Fruit fly (Drosophila melanogaster) whole organism, embryonic: ENCODE results near the gene Takl2.

Experiments used
- Atf6 ChIP-seq: fragments of 200-800 bp; sonication (Bioruptor generic); IDR thresholded peaks from 2 replicates; pipeline ENCODE4 v1.3.6; 2022; ENCODE audit warnings: missing biosample characterization, missing genetic modification characterization
- CG10147 ChIP-seq: fragments of 200-800 bp; sonication (Bioruptor generic); optimal IDR thresholded peaks from 2 replicates; lab custom pipeline; 2019; ENCODE audit warnings: missing biosample characterization, mild to moderate bottlenecking, missing genetic modification characterization, moderate library complexity
- CG10366 ChIP-seq: fragments of 200-800 bp; sonication (Bioruptor generic); IDR thresholded peaks from 2 replicates; pipeline ENCODE4 v1.3.6; 2022; ENCODE audit warnings: missing biosample characterization, missing genetic modification characterization
- CG10654 ChIP-seq: fragments of 200-800 bp; sonication (Bioruptor generic); optimal IDR thresholded peaks from 2 replicates; lab custom pipeline; 2016; ENCODE audit warnings: missing biosample characterization, missing genetic modification characterization
- CG13296 ChIP-seq: fragments of 200-800 bp; sonication (Bioruptor generic); optimal IDR thresholded peaks from 3 replicates; lab custom pipeline; 2018; ENCODE audit warnings: missing biosample characterization, mild to moderate bottlenecking, missing genetic modification characterization
- CG13894 ChIP-seq: fragments of 200-800 bp; sonication (Bioruptor generic); optimal IDR thresholded peaks from 3 replicates; lab custom pipeline; 2018; ENCODE audit warnings: missing biosample characterization, mild to moderate bottlenecking, missing genetic modification characterization, moderate library complexity
- CG14050 ChIP-seq: fragments of 200-800 bp; sonication (Bioruptor generic); IDR thresholded peaks from 3 replicates; pipeline ENCODE4 v1.3.6; 2022; ENCODE audit warnings: missing biosample characterization, missing genetic modification characterization
- CG15514 ChIP-seq: fragments of 200-800 bp; sonication (Bioruptor generic); optimal IDR thresholded peaks from 3 replicates; lab custom pipeline; 2017; ENCODE audit warnings: missing biosample characterization, missing genetic modification characterization, mild to moderate bottlenecking, moderate library complexity, missing genetic modification reagents
- CG17568 ChIP-seq: fragments of 200-800 bp; sonication (Bioruptor generic); optimal IDR thresholded peaks from 2 replicates; lab custom pipeline; 2018; ENCODE audit warnings: missing biosample characterization, mild to moderate bottlenecking, missing genetic modification characterization, moderate library complexity
- CG18599 ChIP-seq: fragments of 200-800 bp; sonication (Bioruptor generic); optimal IDR thresholded peaks from 3 replicates; lab custom pipeline; 2017; ENCODE audit warnings: missing biosample characterization, missing genetic modification characterization, mild to moderate bottlenecking, moderate library complexity, missing genetic modification reagents
- CG31441 ChIP-seq: fragments of 200-800 bp; sonication (Bioruptor generic); IDR thresholded peaks from 2 replicates; pipeline ENCODE4 v1.3.6; 2022; ENCODE audit warnings: missing biosample characterization, missing genetic modification characterization
- CG3281 ChIP-seq: fragments of 200-800 bp; sonication (Bioruptor generic); optimal IDR thresholded peaks from 3 replicates; lab custom pipeline; 2017; ENCODE audit warnings: missing biosample characterization, mild to moderate bottlenecking, missing genetic modification characterization
- CG42726 ChIP-seq: fragments of 200-800 bp; sonication (Bioruptor generic); IDR thresholded peaks from 2 replicates; pipeline ENCODE4 v1.3.6; 2022; ENCODE audit warnings: missing biosample characterization, missing genetic modification characterization; ENCODE audit not compliant: partially characterized antibody
- CG4424 ChIP-seq: fragments of 200-800 bp; sonication (Bioruptor generic); optimal IDR thresholded peaks from 3 replicates; lab custom pipeline; 2016; ENCODE audit warnings: missing biosample characterization, missing genetic modification characterization
- CG4617 ChIP-seq: fragments of 200-800 bp; sonication (Bioruptor generic); optimal IDR thresholded peaks from 3 replicates; lab custom pipeline; 2016; ENCODE audit warnings: missing biosample characterization, missing genetic modification characterization, borderline replicate concordance
- CG4820 ChIP-seq: fragments of 200-800 bp; sonication (Bioruptor generic); optimal IDR thresholded peaks from 3 replicates; lab custom pipeline; 2016; ENCODE audit warnings: missing biosample characterization, missing genetic modification characterization
- CG7271 ChIP-seq: fragments of 200-800 bp; sonication (Bioruptor generic); optimal IDR thresholded peaks from 2 replicates; lab custom pipeline; 2018; ENCODE audit warnings: missing biosample characterization, mild to moderate bottlenecking, missing genetic modification characterization, moderate library complexity
- CG7839 ChIP-seq: fragments of 200-800 bp; sonication (Bioruptor generic); optimal IDR thresholded peaks from 3 replicates; lab custom pipeline; 2018; ENCODE audit warnings: missing biosample characterization, mild to moderate bottlenecking, missing genetic modification characterization, moderate library complexity
- CG7928 ChIP-seq: fragments of 200-800 bp; sonication (Bioruptor generic); optimal IDR thresholded peaks from 2 replicates; lab custom pipeline; 2017; ENCODE audit warnings: missing biosample characterization, mild to moderate bottlenecking, missing genetic modification characterization
- CG9437 ChIP-seq: fragments of 200-800 bp; sonication (Bioruptor generic); optimal IDR thresholded peaks from 2 replicates; lab custom pipeline; 2018; ENCODE audit warnings: missing biosample characterization, mild to moderate bottlenecking, missing genetic modification characterization
- CTCF ChIP-seq: fragments of 200-800 bp; sonication (Bioruptor generic); optimal IDR thresholded peaks from 2 replicates; lab custom pipeline; 2017; ENCODE audit warnings: missing biosample characterization, mild to moderate bottlenecking, missing genetic modification characterization, moderate library complexity
- Dek ChIP-seq: fragments of 200-800 bp; sonication (Bioruptor generic); optimal IDR thresholded peaks from 3 replicates; lab custom pipeline; 2019; ENCODE audit warnings: missing biosample characterization, mild to moderate bottlenecking, missing genetic modification characterization, moderate library complexity
- Doc2 ChIP-seq: fragments of 200-800 bp; sonication (Bioruptor generic); IDR thresholded peaks from 2 replicates; pipeline ENCODE4 v1.3.6; 2022; ENCODE audit warnings: missing biosample characterization, missing genetic modification characterization
- Dp ChIP-seq: fragments of 200-800 bp; sonication (Bioruptor generic); optimal IDR thresholded peaks from 2 replicates; lab custom pipeline; 2018; ENCODE audit warnings: missing biosample characterization, mild to moderate bottlenecking, missing genetic modification characterization, moderate library complexity
- Elba2 ChIP-seq: fragments of 200-800 bp; sonication (Bioruptor generic); optimal IDR thresholded peaks from 3 replicates; lab custom pipeline; 2016; ENCODE audit warnings: missing biosample characterization, missing genetic modification characterization
- Ets97D ChIP-seq: fragments of 200-800 bp; sonication (Bioruptor generic); optimal IDR thresholded peaks from 3 replicates; lab custom pipeline; 2016; ENCODE audit warnings: missing biosample characterization, missing genetic modification characterization
- HLH3B ChIP-seq: fragments of 200-800 bp; sonication (Bioruptor generic); IDR thresholded peaks from 2 replicates; pipeline ENCODE4 v1.3.6; 2022; ENCODE audit warnings: missing biosample characterization, missing genetic modification characterization
- HmgZ ChIP-seq: fragments of 200-800 bp; sonication (Bioruptor generic); optimal IDR thresholded peaks from 2 replicates; lab custom pipeline; 2018; ENCODE audit warnings: missing biosample characterization, mild to moderate bottlenecking, missing genetic modification characterization
- Myb ChIP-seq: fragments of 200-800 bp; sonication (Bioruptor generic); optimal IDR thresholded peaks from 2 replicates; lab custom pipeline; 2016; ENCODE audit warnings: missing biosample characterization, missing genetic modification characterization
- NK7.1 ChIP-seq: fragments of 200-800 bp; sonication (Bioruptor generic); optimal IDR thresholded peaks from 3 replicates; lab custom pipeline; 2016; ENCODE audit warnings: missing biosample characterization, missing genetic modification characterization
- Nf-YA ChIP-seq: fragments of 200-800 bp; sonication (Bioruptor generic); IDR thresholded peaks from 2 replicates; pipeline ENCODE4 v1.3.6; 2022; ENCODE audit warnings: missing biosample characterization, missing genetic modification characterization
- bsh ChIP-seq, 2 experiments: fragments of 200-800 bp; sonication (Bioruptor generic); optimal IDR thresholded peaks; 2 replicates each; lab custom pipeline; 2017 to 2018; ENCODE audit warnings: mild to moderate bottlenecking in 2 of 2, missing biosample characterization in 2 of 2, missing genetic modification characterization in 2 of 2, moderate library complexity in 1 of 2
- chn ChIP-seq: fragments of 200-800 bp; sonication (Bioruptor generic); optimal IDR thresholded peaks from 2 replicates; lab custom pipeline; 2016; ENCODE audit warnings: missing biosample characterization, missing genetic modification characterization
- insv ChIP-seq, 2 experiments: fragments of 200-800 bp; sonication (Bioruptor generic); optimal IDR thresholded peaks; 3 replicates each; lab custom pipeline; 2016 to 2018; ENCODE audit warnings: missing biosample characterization in 2 of 2, missing genetic modification characterization in 2 of 2
- ken ChIP-seq: fragments of 200-800 bp; sonication (Bioruptor generic); IDR thresholded peaks from 3 replicates; pipeline ENCODE4 v1.3.6; 2022; ENCODE audit warnings: missing biosample characterization, missing genetic modification characterization
- lab ChIP-seq: fragments of 200-800 bp; sonication (Bioruptor generic); optimal IDR thresholded peaks from 3 replicates; lab custom pipeline; 2017; ENCODE audit warnings: missing biosample characterization, missing genetic modification characterization, mild to moderate bottlenecking, moderate library complexity, missing genetic modification reagents
- pan ChIP-seq, 4 experiments: fragments of >200 bp in 3 of 4; fragments of 200-800 bp in 1 of 4; sonication (Bioruptor generic) in 1 of 4; optimal IDR thresholded peaks in 3 of 4; IDR thresholded peaks in 1 of 4; 2 replicates each; pipeline versions ENCODE4 v1.3.6 to Lab custom; 2017 to 2022; ENCODE audit warnings: missing biosample characterization in 2 of 4, missing genetic modification characterization in 2 of 4, mixed read lengths in 1 of 4
- peb ChIP-seq: fragments of 200-800 bp; sonication (Bioruptor generic); IDR thresholded peaks from 2 replicates; pipeline ENCODE4 v1.3.6; 2022; ENCODE audit warnings: missing biosample characterization, missing genetic modification characterization
- phol ChIP-seq: fragments of 200-800 bp; sonication (Bioruptor generic); optimal IDR thresholded peaks from 3 replicates; lab custom pipeline; 2018; ENCODE audit warnings: missing biosample characterization, mild to moderate bottlenecking, missing genetic modification characterization, moderate library complexity
- run ChIP-seq: fragments of 200-800 bp; sonication (Bioruptor generic); optimal IDR thresholded peaks from 3 replicates; lab custom pipeline; 2018; ENCODE audit warnings: missing biosample characterization, mild to moderate bottlenecking, missing genetic modification characterization
- stwl ChIP-seq: fragments of 200-800 bp; sonication (Bioruptor generic); optimal IDR thresholded peaks from 3 replicates; lab custom pipeline; 2018; ENCODE audit warnings: missing biosample characterization, mild to moderate bottlenecking, missing genetic modification characterization, moderate library complexity
- tll ChIP-seq, 2 experiments: fragments of 200-800 bp in 1 of 2; fragments of >200 bp in 1 of 2; sonication (Bioruptor generic) in 1 of 2; optimal IDR thresholded peaks; 2 replicates each; lab custom pipeline; 2017 to 2019; ENCODE audit warnings: missing biosample characterization in 2 of 2, missing genetic modification characterization in 2 of 2, mild to moderate bottlenecking in 1 of 2, moderate library complexity in 1 of 2
- trem ChIP-seq: fragments of 200-800 bp; optimal IDR thresholded peaks from 3 replicates; lab custom pipeline; 2019; ENCODE audit warnings: missing biosample characterization, mild to moderate bottlenecking, missing genetic modification characterization, moderate library complexity
- usp ChIP-seq: fragments of >200 bp; optimal IDR thresholded peaks from 2 replicates; lab custom pipeline; 2017; ENCODE audit warnings: missing biosample characterization, missing genetic modification characterization
- vfl ChIP-seq: fragments of 200-800 bp; sonication (Bioruptor generic); optimal IDR thresholded peaks from 2 replicates; lab custom pipeline; 2016; ENCODE audit warnings: missing biosample characterization, missing genetic modification characterization
- zen2 ChIP-seq: fragments of 200-800 bp; sonication (Bioruptor generic); IDR thresholded peaks from 3 replicates; pipeline ENCODE4 v1.3.6; 2022; ENCODE audit warnings: missing biosample characterization, missing genetic modification characterization; ENCODE audit not compliant: partially characterized antibody
- zf30C ChIP-seq: fragments of 200-800 bp; sonication (Bioruptor generic); optimal IDR thresholded peaks from 3 replicates; lab custom pipeline; 2018; ENCODE audit warnings: missing biosample characterization, mild to moderate bottlenecking, missing genetic modification characterization

Takl2 gene

DNA sequence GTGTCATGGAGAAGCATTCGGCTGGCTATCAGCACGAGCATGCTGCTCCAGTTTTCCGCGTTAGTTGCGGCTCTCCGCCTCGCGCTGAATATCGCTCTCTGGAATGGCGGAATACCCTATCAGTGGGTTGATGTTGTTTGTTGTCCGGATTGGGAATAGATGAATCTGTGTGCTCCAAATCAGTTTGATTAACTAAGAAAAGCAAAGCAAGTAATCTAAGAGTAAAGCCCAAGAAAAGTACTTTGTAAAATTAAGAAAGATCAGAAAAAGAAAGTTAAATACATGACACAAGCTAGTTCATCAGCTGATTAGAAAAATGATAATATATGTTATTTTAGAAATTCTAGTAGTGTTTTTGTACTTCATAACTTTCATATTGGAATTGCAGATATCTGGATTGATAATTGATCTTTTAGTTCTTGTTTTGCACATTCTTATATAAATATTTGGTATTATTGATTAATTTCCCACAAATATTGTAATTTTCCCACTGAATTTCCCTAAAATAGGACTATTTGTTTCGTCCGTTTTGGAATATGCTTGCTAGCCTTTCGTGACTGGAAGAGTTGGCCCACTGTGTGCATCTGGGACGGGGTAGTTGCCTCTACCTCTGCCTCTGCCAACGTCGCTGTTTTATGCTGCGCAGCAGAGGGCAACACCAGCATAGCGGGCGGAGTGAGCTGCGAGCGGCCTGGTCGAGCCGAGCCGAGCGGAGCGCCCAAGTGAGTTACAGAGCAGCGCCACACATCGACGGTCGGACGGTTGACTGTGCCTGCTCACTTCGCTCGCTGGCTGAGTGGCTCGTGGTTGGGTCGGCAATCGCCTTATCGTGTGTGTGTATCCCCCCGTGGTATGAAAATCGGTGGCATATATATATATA lies 20.5 kb upstream of the Takl2 start (continued):
- TF ChIP-seq CG42726 (GFP tag; lab: Robert Waterston, UW) (0 out of 2 replicates have a peak, but pooled peaks have one; percentile 30), CG7928 (GFP tag; lab: Kevin White, UChicago) (no peak), CG10366 (peak; percentile 45; the same call in 1 of the 2 replicates), CG4820 (GFP tag; lab: Kevin White, UChicago) (peak; percentile 63), NK7.1 (no peak), bsh (GFP tag; optimal IDR thresholded peaks at IDR 0.05; lab: Kevin White, UChicago) (peak in 1 of 2 experiments; percentile 54), Myb (GFP tag; lab: Kevin White, UChicago) (peak; percentile 17), CG10654 (GFP tag; lab: Kevin White, UChicago) (peak; percentile 39), Atf6 (GFP tag; lab: Robert Waterston, UW) (no peak), zen2 (0 out of 3 replicates have a peak, but pooled peaks have one; percentile 5), CG18599 (GFP tag; lab: Kevin White, UChicago) (peak; percentile 23), CG31441 (GFP tag; lab: Robert Waterston, UW) (peak; percentile 77; the same call in 1 of the 2 replicates), Doc2 (GFP tag; lab: Robert Waterston, UW) (no peak), usp (GFP tag; lab: Kevin White, UChicago) (no peak), CG15514 (peak; percentile 64), HmgZ (tag; lab: Kevin White, UChicago) (no peak), chn (GFP tag; lab: Kevin White, UChicago) (no peak), peb (GFP tag; lab: Robert Waterston, UW) (no peak), CG7271 (tag; lab: Kevin White, UChicago) (no peak), ken (GFP tag; lab: Robert Waterston, UW) (peak; percentile 70; the same call in 2 of the 3 replicates), Dp (GFP tag; lab: Kevin White, UChicago) (no peak), CG9437 (peak; percentile 81), run (tag; lab: Kevin White, UChicago) (peak; percentile 15), zf30C (GFP tag; lab: Kevin White, UChicago) (no peak), Elba2 (GFP tag; lab: Kevin White, UChicago) (no peak), Dek (tag; lab: Kevin White, UChicago) (peak; percentile 58), CG3281 (peak; percentile 71), CG13296 (peak; percentile 16), HLH3B (peak; percentile 46), Nf-YA (GFP tag; lab: Robert Waterston, UW) (no peak), lab (GFP tag; lab: Kevin White, UChicago) (peak; percentile 44), CG4617 (GFP tag; lab: Kevin White, UChicago) (no peak), CG14050 (peak; percentile 36; the same call in 2 of the 3 replicates), insv (GFP tag; optimal IDR thresholded peaks at IDR 0.05; lab: Kevin White, UChicago) (no peak), phol (tag; lab: Kevin White, UChicago) (peak; percentile 74), CG4424 (GFP tag; lab: Kevin White, UChicago) (peak; percentile 64), tll (GFP tag; optimal IDR thresholded peaks at IDR 0.05; lab: Kevin White, UChicago) (no peak), trem (peak; percentile 0), pan (optimal IDR thresholded peaks at IDR 0.05; lab: Kevin White, UChicago) (no peak), pan (GFP tag; optimal IDR thresholded peaks at IDR 0.05 in 1 of 2, IDR thresholded peaks at IDR 0.05 in 1 of 2) (peak in 1 of 2 experiments; percentile 51), CG13894 (tag; lab: Kevin White, UChicago) (peak; percentile 9), CG17568 (peak; percentile 19), vfl (GFP tag; lab: Kevin White, UChicago) (no peak), stwl (tag; lab: Kevin White, UChicago) (no peak), CG10147 (GFP tag; lab: Kevin White, UChicago) (no peak), Ets97D (GFP tag; lab: Kevin White, UChicago) (no peak), CTCF (GFP tag; lab: Kevin White, UChicago) (peak; percentile 31), CG7839 (peak; percentile 74)
